Worm (Caenorhabditis elegans) whole organism, L1 larva: Measurements from ENCODE around the gene dph-3.

Source experiments
- ama-1 ChIP-seq: fragments of 150-350 bp; optimal IDR thresholded peaks from 2 replicates; lab custom pipeline; 2014
- fkh-10 ChIP-seq: sonication (generic microtip); optimal IDR thresholded peaks from 2 replicates; lab custom pipeline; 2017; ENCODE audit warnings: missing biosample characterization, missing genetic modification reagents, missing genetic modification characterization
- hpl-2 ChIP-seq: fragments of 150-350 bp; optimal IDR thresholded peaks from 2 replicates; lab custom pipeline; 2014; ENCODE audit warnings: missing biosample characterization, missing genetic modification reagents, missing genetic modification characterization
- lsy-2 ChIP-seq, 2 experiments: fragments of 150-350 bp; optimal IDR thresholded peaks; 2 replicates each; lab custom pipeline; 2014; ENCODE audit warnings: missing biosample characterization in 2 of 2, missing genetic modification characterization in 2 of 2
- nhr-76 ChIP-seq: sonication (generic microtip); optimal IDR thresholded peaks from 2 replicates; lab custom pipeline; 2017; ENCODE audit warnings: missing biosample characterization, missing genetic modification characterization
- pqm-1 ChIP-seq: sonication (generic microtip); optimal IDR thresholded peaks from 3 replicates; lab custom pipeline; 2017; ENCODE audit warnings: missing biosample characterization, missing genetic modification characterization
- xbp-1 ChIP-seq: sonication (generic microtip); optimal IDR thresholded peaks from 2 replicates; lab custom pipeline; 2016; ENCODE audit warnings: missing genetic modification characterization, missing compliant biosample characterization

- TF ChIP-seq lsy-2 (tag; optimal IDR thresholded peaks at IDR 0.05; lab: Kevin White, UChicago) (no peak), hpl-2 (no peak), ama-1 (lab: Kevin White, UChicago) (no peak), xbp-1 (tag; lab: Kevin White, UChicago) (no peak), fkh-10 (peak; percentile 62), nhr-76 (tag; lab: Kevin White, UChicago) (no peak), pqm-1 (tag; lab: Kevin White, UChicago) (no peak)
Observed at ce11 chrIV:9659999-9660398, 46.9 kb upstream of the dph-3 start.
